Worm (Caenorhabditis elegans) whole organism, midembryonic: ENCODE measurements around the gene pmpl-1.

Experiments used
- cog-1 ChIP-seq: sonication (generic microtip); optimal IDR thresholded peaks from 2 replicates; lab custom pipeline; 2016; ENCODE audit warnings: missing genetic modification characterization, missing compliant biosample characterization
- flt-1 ChIP-seq: fragments of 200-800 bp; sonication (Bioruptor generic); IDR thresholded peaks from 2 replicates; pipeline ENCODE4 v1.3.6; 2022; ENCODE audit warnings: missing genetic modification characterization, missing compliant biosample characterization
- klf-2 ChIP-seq: fragments of 200-800 bp; sonication (Bioruptor generic); conservative IDR thresholded peaks from 2 replicates; pipeline ENCODE4 v1.3.6; 2022; ENCODE audit warnings: missing genetic modification reagents, missing genetic modification characterization, missing compliant biosample characterization
- med-1 ChIP-seq: sonication (generic microtip); optimal IDR thresholded peaks from 2 replicates; lab custom pipeline; 2017; ENCODE audit warnings: missing genetic modification characterization, mild to moderate bottlenecking, missing compliant biosample characterization, antibody characterized with exemption, missing genetic modification reagents; ENCODE audit not compliant: insufficient read depth
- ref-1 ChIP-seq: fragments of 200-800 bp; sonication (Bioruptor generic); conservative IDR thresholded peaks from 2 replicates; pipeline ENCODE4 v1.3.6; 2022; ENCODE audit warnings: missing genetic modification reagents, missing genetic modification characterization, missing compliant biosample characterization
- tab-1 ChIP-seq: fragments of 200-800 bp; sonication (Bioruptor generic); IDR thresholded peaks from 2 replicates; pipeline ENCODE4 v1.3.6; 2022; ENCODE audit warnings: missing genetic modification characterization, missing compliant biosample characterization
- ztf-23 ChIP-seq: fragments of 200-800 bp; sonication (Bioruptor generic); IDR thresholded peaks from 2 replicates; pipeline ENCODE4 v1.3.6; 2022; ENCODE audit warnings: missing genetic modification reagents, missing genetic modification characterization, missing compliant biosample characterization
- ztf-29 ChIP-seq: fragments of 200-800 bp; sonication (Bioruptor generic); IDR thresholded peaks from 2 replicates; pipeline ENCODE4 v1.3.6; 2022; ENCODE audit warnings: missing genetic modification reagents, missing genetic modification characterization, missing compliant biosample characterization

- TF ChIP-seq flt-1 (GFP tag; lab: Robert Waterston, UW) (no peak), klf-2 (GFP tag; lab: Robert Waterston, UW) (no peak), tab-1 (GFP tag; lab: Robert Waterston, UW) (no peak), cog-1 (tag; lab: Kevin White, UChicago) (no peak), med-1 (GFP tag; lab: Kevin White, UChicago) (no peak), ztf-23 (GFP tag; lab: Robert Waterston, UW) (no peak), ref-1 (GFP tag; lab: Robert Waterston, UW) (no peak), ztf-29 (GFP tag; lab: Robert Waterston, UW) (no peak)
These were observed 6.8 kb upstream of the pmpl-1 start, which contains the start of gene marg-1 for ce11 chrX:3781040-3781439.
